Fruit fly (Drosophila melanogaster) whole organism, embryonic: ENCODE data around the gene CG14958.

ENCODE experiments used
- Blimp-1 ChIP-seq: fragments of 200-800 bp; sonication (Bioruptor generic); optimal IDR thresholded peaks from 3 replicates; lab custom pipeline; 2018; ENCODE audit warnings: missing biosample characterization, missing genetic modification characterization, mild to moderate bottlenecking, moderate library complexity, missing genetic modification reagents
- CG10209 ChIP-seq: fragments of 200-800 bp; sonication (Bioruptor generic); optimal IDR thresholded peaks from 3 replicates; lab custom pipeline; 2017; ENCODE audit warnings: missing biosample characterization, mild to moderate bottlenecking, missing genetic modification characterization, missing genetic modification reagents
- CG10321 ChIP-seq: fragments of 200-800 bp; sonication (Bioruptor generic); IDR thresholded peaks from 2 replicates; pipeline ENCODE4 v1.3.6; 2022; ENCODE audit warnings: missing biosample characterization, missing genetic modification characterization
- CG10431 ChIP-seq: fragments of 200-800 bp; sonication (Bioruptor generic); optimal IDR thresholded peaks from 3 replicates; lab custom pipeline; 2018; ENCODE audit warnings: missing biosample characterization, mild to moderate bottlenecking, missing genetic modification characterization
- CG11398 ChIP-seq: fragments of 200-800 bp; sonication (Bioruptor generic); optimal IDR thresholded peaks from 2 replicates; lab custom pipeline; 2016; ENCODE audit warnings: missing biosample characterization, missing genetic modification characterization
- CG11695 ChIP-seq: fragments of 200-800 bp; sonication (Bioruptor generic); IDR thresholded peaks from 3 replicates; pipeline ENCODE4 v1.3.6; 2022; ENCODE audit warnings: missing biosample characterization, missing genetic modification characterization
- CG12155 ChIP-seq: fragments of 200-800 bp; sonication (Bioruptor generic); optimal IDR thresholded peaks from 3 replicates; lab custom pipeline; 2016; ENCODE audit warnings: missing biosample characterization, missing genetic modification characterization
- CG13424 ChIP-seq: fragments of 200-800 bp; sonication (Bioruptor generic); optimal IDR thresholded peaks from 2 replicates; lab custom pipeline; 2019; ENCODE audit warnings: missing biosample characterization, mild to moderate bottlenecking, missing genetic modification characterization, moderate library complexity
- CG15601 ChIP-seq: fragments of 200-800 bp; sonication (Bioruptor generic); optimal IDR thresholded peaks from 3 replicates; lab custom pipeline; 2019; ENCODE audit warnings: missing biosample characterization, mild to moderate bottlenecking, missing genetic modification characterization, moderate library complexity
- CG1647 ChIP-seq: fragments of 200-800 bp; sonication (Bioruptor generic); optimal IDR thresholded peaks from 3 replicates; lab custom pipeline; 2016; ENCODE audit warnings: missing biosample characterization, missing genetic modification characterization
- CG16813 ChIP-seq: fragments of 200-800 bp; sonication (Bioruptor generic); IDR thresholded peaks from 3 replicates; pipeline ENCODE4 v1.3.6; 2022; ENCODE audit warnings: missing biosample characterization, missing genetic modification characterization; ENCODE audit not compliant: partially characterized antibody
- CG2202 ChIP-seq: fragments of 200-800 bp; sonication (Bioruptor generic); optimal IDR thresholded peaks from 2 replicates; lab custom pipeline; 2018; ENCODE audit warnings: missing biosample characterization, mild to moderate bottlenecking, missing genetic modification characterization
- CG31224 ChIP-seq: fragments of 200-800 bp; sonication (Bioruptor generic); IDR thresholded peaks from 2 replicates; pipeline ENCODE4 v1.3.6; 2022; ENCODE audit warnings: missing biosample characterization, missing genetic modification characterization
- CG4360 ChIP-seq: fragments of 200-800 bp; sonication (Bioruptor generic); IDR thresholded peaks from 2 replicates; pipeline ENCODE4 v1.3.6; 2022; ENCODE audit warnings: missing biosample characterization, missing genetic modification characterization
- CG43689 ChIP-seq: fragments of 200-800 bp; sonication (Bioruptor generic); IDR thresholded peaks from 2 replicates; pipeline ENCODE4 v1.3.6; 2022; ENCODE audit warnings: missing biosample characterization, missing genetic modification characterization
- CG4707 ChIP-seq: fragments of 200-800 bp; sonication (Bioruptor generic); optimal IDR thresholded peaks from 2 replicates; lab custom pipeline; 2018; ENCODE audit warnings: missing biosample characterization, mild to moderate bottlenecking, missing genetic modification characterization, moderate library complexity
- CG6765 ChIP-seq: fragments of 200-800 bp; sonication (Bioruptor generic); optimal IDR thresholded peaks from 3 replicates; lab custom pipeline; 2017; ENCODE audit warnings: missing biosample characterization, mild to moderate bottlenecking, missing genetic modification characterization
- CG7745 ChIP-seq: fragments of 200-800 bp; sonication (Bioruptor generic); optimal IDR thresholded peaks from 2 replicates; lab custom pipeline; 2018; ENCODE audit warnings: missing biosample characterization, mild to moderate bottlenecking, missing genetic modification characterization, moderate library complexity
- Dbx ChIP-seq: fragments of 200-800 bp; sonication (Bioruptor generic); IDR thresholded peaks from 3 replicates; pipeline ENCODE4 v1.3.6; 2022; ENCODE audit warnings: missing biosample characterization, missing genetic modification characterization
- Deaf1 ChIP-seq: fragments of 200-800 bp; optimal IDR thresholded peaks from 3 replicates; lab custom pipeline; 2019; ENCODE audit warnings: missing biosample characterization, mild to moderate bottlenecking, missing genetic modification characterization, moderate library complexity
- Dll ChIP-seq: fragments of 200-800 bp; sonication (Bioruptor generic); IDR thresholded peaks from 4 replicates; pipeline ENCODE4 v1.3.6; 2022; ENCODE audit warnings: missing biosample characterization, missing genetic modification characterization; ENCODE audit not compliant: partially characterized antibody
- E2f2 ChIP-seq: fragments of 200-800 bp; sonication (Bioruptor generic); IDR thresholded peaks from 2 replicates; pipeline ENCODE4 v1.3.6; 2022; ENCODE audit warnings: missing biosample characterization, missing genetic modification characterization
- H15 ChIP-seq: fragments of 200-800 bp; sonication (Bioruptor generic); IDR thresholded peaks from 3 replicates; pipeline ENCODE4 v1.3.6; 2022; ENCODE audit warnings: missing biosample characterization, missing genetic modification characterization
- HHEX ChIP-seq: fragments of 200-800 bp; sonication (Bioruptor generic); optimal IDR thresholded peaks from 3 replicates; lab custom pipeline; 2017; ENCODE audit warnings: missing biosample characterization, mild to moderate bottlenecking, missing genetic modification characterization, missing genetic modification reagents
- HmgD ChIP-seq: fragments of 200-800 bp; sonication (Bioruptor generic); optimal IDR thresholded peaks from 3 replicates; lab custom pipeline; 2016; ENCODE audit warnings: missing biosample characterization, missing genetic modification characterization
- HmgZ ChIP-seq: fragments of 200-800 bp; sonication (Bioruptor generic); optimal IDR thresholded peaks from 2 replicates; lab custom pipeline; 2018; ENCODE audit warnings: missing biosample characterization, mild to moderate bottlenecking, missing genetic modification characterization
- Kr ChIP-seq: fragments of 200-800 bp; sonication (Bioruptor generic); optimal IDR thresholded peaks from 2 replicates; lab custom pipeline; 2017; ENCODE audit warnings: missing biosample characterization, mild to moderate bottlenecking, missing genetic modification characterization
- Med ChIP-seq: fragments of 200-800 bp; sonication (Bioruptor generic); peaks from one replicate; lab custom pipeline; 2016; ENCODE audit warnings: missing biosample characterization, missing genetic modification characterization, mild to moderate bottlenecking, inconsistent platforms, moderate library complexity
- Myb ChIP-seq: fragments of 200-800 bp; sonication (Bioruptor generic); optimal IDR thresholded peaks from 2 replicates; lab custom pipeline; 2016; ENCODE audit warnings: missing biosample characterization, missing genetic modification characterization
- NC2α ChIP-seq: fragments of 200-800 bp; sonication (Bioruptor generic); optimal IDR thresholded peaks from 2 replicates; lab custom pipeline; 2016; ENCODE audit warnings: missing biosample characterization, missing genetic modification characterization
- Oaz ChIP-seq: fragments of 200-800 bp; sonication (Bioruptor generic); IDR thresholded peaks from 2 replicates; pipeline ENCODE4 v1.3.6; 2022; ENCODE audit warnings: missing biosample characterization, missing genetic modification characterization
- PHDP ChIP-seq: fragments of 200-800 bp; sonication (Bioruptor generic); optimal IDR thresholded peaks from 3 replicates; lab custom pipeline; 2018; ENCODE audit warnings: missing biosample characterization, mild to moderate bottlenecking, missing genetic modification characterization, moderate library complexity
- Rx ChIP-seq: fragments of 200-800 bp; sonication (Bioruptor generic); IDR thresholded peaks from 2 replicates; pipeline ENCODE4 v1.3.6; 2022; ENCODE audit warnings: missing biosample characterization, missing genetic modification characterization
- Six4 ChIP-seq: fragments of 200-800 bp; sonication (Bioruptor generic); optimal IDR thresholded peaks from 2 replicates; lab custom pipeline; 2016; ENCODE audit warnings: missing biosample characterization, missing genetic modification characterization
- Sox102F ChIP-seq: fragments of 200-800 bp; sonication (Bioruptor generic); optimal IDR thresholded peaks from 2 replicates; lab custom pipeline; 2018; ENCODE audit warnings: missing biosample characterization, mild to moderate bottlenecking, missing genetic modification characterization, moderate library complexity
- al ChIP-seq: fragments of 200-800 bp; sonication (Bioruptor generic); IDR thresholded peaks from 2 replicates; pipeline ENCODE4 v1.3.6; 2022; ENCODE audit warnings: missing biosample characterization, missing genetic modification characterization
- bigmax ChIP-seq: fragments of 200-800 bp; sonication (Bioruptor generic); optimal IDR thresholded peaks from 2 replicates; lab custom pipeline; 2018; ENCODE audit warnings: missing biosample characterization, mild to moderate bottlenecking, missing genetic modification characterization
- caup ChIP-seq: fragments of 200-800 bp; sonication (Bioruptor generic); optimal IDR thresholded peaks from 3 replicates; lab custom pipeline; 2017; ENCODE audit warnings: missing biosample characterization, mild to moderate bottlenecking, missing genetic modification characterization, moderate library complexity; ENCODE audit not compliant: severe bottlenecking
- crc ChIP-seq: fragments of 200-800 bp; sonication (Bioruptor generic); optimal IDR thresholded peaks from 2 replicates; lab custom pipeline; 2016; ENCODE audit warnings: missing biosample characterization, missing genetic modification characterization
- dmrt11E ChIP-seq: fragments of 200-800 bp; sonication (Bioruptor generic); optimal IDR thresholded peaks from 3 replicates; lab custom pipeline; 2018; ENCODE audit warnings: missing biosample characterization, mild to moderate bottlenecking, missing genetic modification characterization, moderate library complexity
- ewg ChIP-seq: fragments of 200-800 bp; sonication (Bioruptor generic); optimal IDR thresholded peaks from 3 replicates; lab custom pipeline; 2017; ENCODE audit warnings: mild to moderate bottlenecking, missing biosample characterization, missing genetic modification reagents, missing genetic modification characterization
- grn ChIP-seq: fragments of 200-800 bp; sonication (Bioruptor generic); optimal IDR thresholded peaks from 3 replicates; lab custom pipeline; 2017; ENCODE audit warnings: missing biosample characterization, missing genetic modification characterization
- odd ChIP-seq: fragments of 200-800 bp; sonication (Bioruptor generic); optimal IDR thresholded peaks from 2 replicates; lab custom pipeline; 2017; ENCODE audit warnings: missing biosample characterization, mild to moderate bottlenecking, missing genetic modification characterization
- row ChIP-seq: fragments of 200-800 bp; sonication (Bioruptor generic); IDR thresholded peaks from 3 replicates; pipeline ENCODE4 v1.3.6; 2022; ENCODE audit warnings: missing biosample characterization, missing genetic modification characterization
- sd ChIP-seq: fragments of 200-800 bp; sonication (Bioruptor generic); optimal IDR thresholded peaks from 3 replicates; lab custom pipeline; 2018; ENCODE audit warnings: missing biosample characterization, mild to moderate bottlenecking, missing genetic modification characterization, moderate library complexity
- sens ChIP-seq: fragments of 200-800 bp; sonication (Bioruptor generic); peaks from one replicate; lab custom pipeline; 2016; ENCODE audit warnings: missing biosample characterization, missing genetic modification characterization
- sqz ChIP-seq: fragments of 200-800 bp; sonication (Bioruptor generic); optimal IDR thresholded peaks from 3 replicates; lab custom pipeline; 2018; ENCODE audit warnings: missing biosample characterization, mild to moderate bottlenecking, missing genetic modification characterization
- tap ChIP-seq: fragments of 200-800 bp; optimal IDR thresholded peaks from 3 replicates; lab custom pipeline; 2019; ENCODE audit warnings: missing biosample characterization, mild to moderate bottlenecking, missing genetic modification characterization, moderate library complexity
- zf30C ChIP-seq: fragments of 200-800 bp; sonication (Bioruptor generic); optimal IDR thresholded peaks from 3 replicates; lab custom pipeline; 2018; ENCODE audit warnings: missing biosample characterization, mild to moderate bottlenecking, missing genetic modification characterization

CG14958 gene

DNA sequence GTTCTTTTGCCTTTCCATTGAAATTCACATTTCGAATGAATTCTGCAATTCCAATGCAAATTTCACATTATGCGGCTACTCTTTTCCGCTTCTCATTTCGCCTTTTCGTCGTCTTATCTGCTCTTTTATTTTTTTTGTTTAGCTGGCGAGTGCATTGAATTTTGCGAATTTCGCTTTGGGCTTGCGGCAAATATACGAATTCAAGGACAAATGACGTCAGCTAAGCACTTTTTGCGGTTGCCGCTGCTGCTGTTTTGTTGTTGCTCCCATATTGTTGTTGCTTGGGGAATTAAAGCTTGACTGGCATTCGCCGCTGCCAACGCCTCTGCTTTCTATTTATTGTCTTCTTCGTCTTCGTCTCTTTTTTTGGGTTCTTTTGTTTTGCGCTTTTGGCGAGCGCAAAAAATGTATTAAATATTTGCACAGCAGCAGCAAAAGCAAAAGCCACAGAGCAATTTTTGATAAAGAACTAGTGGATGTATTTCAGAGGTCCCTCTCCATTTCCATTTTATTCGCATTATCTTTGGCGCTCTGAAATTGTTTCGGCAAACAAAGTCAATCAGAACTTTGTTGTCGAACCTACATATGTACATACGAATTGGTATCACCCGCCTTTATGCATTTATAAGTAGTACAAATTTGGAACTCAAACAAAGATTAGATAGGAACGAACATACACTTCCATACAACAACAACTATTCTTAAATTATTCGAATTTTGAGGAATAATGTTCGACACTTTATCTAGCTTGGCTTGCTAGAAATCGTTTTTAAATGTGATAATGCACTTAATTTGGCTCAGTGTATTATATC lies 50.2 kb downstream of the CG14958 start (continued):
- TF ChIP-seq zf30C (GFP tag; lab: Kevin White, UChicago) (peak; percentile 47), Dbx (GFP tag; lab: Robert Waterston, UW) (no peak), E2f2 (no peak), sd (tag; lab: Kevin White, UChicago) (peak; percentile 31), CG43689 (no peak), CG2202 (tag; lab: Kevin White, UChicago) (no peak), Deaf1 (tag; lab: Kevin White, UChicago) (no peak), HHEX (GFP tag; lab: Kevin White, UChicago) (no peak), PHDP (peak; percentile 34), Six4 (GFP tag; lab: Kevin White, UChicago) (no peak), Med (GFP tag; lab: Kevin White, UChicago) (peak; percentile 47), ewg (GFP tag; lab: Kevin White, UChicago) (no peak), CG12155 (GFP tag; lab: Kevin White, UChicago) (no peak), HmgZ (tag; lab: Kevin White, UChicago) (peak; percentile 23), CG10209 (no peak), CG6765 (GFP tag; lab: Kevin White, UChicago) (no peak), CG4707 (no peak), Blimp-1 (GFP tag; lab: Kevin White, UChicago) (no peak), CG7745 (tag; lab: Kevin White, UChicago) (peak; percentile 50), CG16813 (GFP tag; lab: Robert Waterston, UW) (no peak), CG4360 (0 out of 2 replicates have a peak, but pooled peaks have one; percentile 29), HmgD (GFP tag; lab: Kevin White, UChicago) (no peak), row (GFP tag; lab: Robert Waterston, UW) (peak; percentile 29; the same call in 1 of the 3 replicates), odd (GFP tag; lab: Kevin White, UChicago) (peak; percentile 35), tap (tag; lab: Kevin White, UChicago) (no peak), sqz (no peak), CG15601 (tag; lab: Kevin White, UChicago) (peak; percentile 5), grn (GFP tag; lab: Kevin White, UChicago) (peak; percentile 51), Sox102F (no peak), H15 (no peak), Dll (no peak), Oaz (GFP tag; lab: Robert Waterston, UW) (no peak), CG13424 (tag; lab: Kevin White, UChicago) (no peak), CG1647 (GFP tag; lab: Kevin White, UChicago) (no peak), CG31224 (GFP tag; lab: Robert Waterston, UW) (no peak), CG10321 (GFP tag; lab: Robert Waterston, UW) (no peak), CG10431 (GFP tag; lab: Kevin White, UChicago) (peak; percentile 40), CG11398 (GFP tag; lab: Kevin White, UChicago) (no peak), dmrt11E (tag; lab: Kevin White, UChicago) (peak; percentile 14), caup (GFP tag; lab: Kevin White, UChicago) (no peak), Rx (GFP tag; lab: Robert Waterston, UW) (no peak), sens (peak; percentile 53), crc (GFP tag; lab: Kevin White, UChicago) (no peak), Kr (GFP tag; lab: Kevin White, UChicago) (no peak), bigmax (GFP tag; lab: Kevin White, UChicago) (no peak), NC2α (no peak), CG11695 (no peak), Myb (no peak), al (no peak)
